Fruit fly (Drosophila melanogaster) ovary, adult (tissue): ENCODE results near the gene CG2493.
"Not testable (repeated sequence)": the region's sequence is repeated elsewhere in the genome, so short reads cannot be mapped to it uniquely, and the experiment has no call there.

ENCODE experiments used
- CG17801 ChIP-seq: fragments of 200-800 bp; optimal IDR thresholded peaks from 2 replicates; lab custom pipeline; 2019; ENCODE audit warnings: missing biosample characterization, mild to moderate bottlenecking, missing genetic modification characterization, moderate library complexity; ENCODE audit not compliant: partially characterized antibody

Gene CG2493

DNA sequence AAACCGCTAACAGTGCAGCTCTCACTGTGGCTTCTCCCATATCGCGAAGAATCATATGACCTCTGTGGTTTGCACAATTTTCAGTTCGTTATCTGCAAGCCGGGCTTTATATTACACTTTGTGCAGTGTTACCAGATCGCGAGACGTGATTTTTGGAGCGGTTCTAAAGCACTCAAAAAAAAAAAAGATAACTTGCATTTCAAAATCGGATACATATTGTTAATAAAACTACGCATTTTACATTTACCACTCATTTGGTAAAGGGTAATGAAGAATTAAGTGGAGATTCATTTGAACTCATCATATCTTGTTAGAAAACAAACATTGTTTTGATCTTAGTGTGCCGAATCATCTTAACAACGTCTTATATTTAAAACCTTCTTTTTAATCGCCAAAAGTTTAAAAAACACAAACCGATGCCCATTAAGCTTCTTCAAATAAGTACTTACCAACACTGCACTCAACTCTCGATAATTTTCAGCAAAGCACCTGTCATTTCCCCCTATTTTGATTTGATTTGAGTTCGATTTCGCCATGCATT, at the start of gene CG2493:
Gene CG2493, minus strand, starts transcription at position 129 of the 541 bp plus-strand sequence.
- no peak for TF ChIP-seq CG17801 (GFP tag; lab: Kevin White, UChicago)

- TF ChIP-seq CG17801 (GFP tag; lab: Kevin White, UChicago), result peak; percentile 28
Observed at dm6 chr2L:20494423-20495052, 31.3 kb upstream of the CG2493 start, which contains the start of gene CG34007. Gene CG34007, plus strand, starts transcription at chr2L:20495030.

DNA sequence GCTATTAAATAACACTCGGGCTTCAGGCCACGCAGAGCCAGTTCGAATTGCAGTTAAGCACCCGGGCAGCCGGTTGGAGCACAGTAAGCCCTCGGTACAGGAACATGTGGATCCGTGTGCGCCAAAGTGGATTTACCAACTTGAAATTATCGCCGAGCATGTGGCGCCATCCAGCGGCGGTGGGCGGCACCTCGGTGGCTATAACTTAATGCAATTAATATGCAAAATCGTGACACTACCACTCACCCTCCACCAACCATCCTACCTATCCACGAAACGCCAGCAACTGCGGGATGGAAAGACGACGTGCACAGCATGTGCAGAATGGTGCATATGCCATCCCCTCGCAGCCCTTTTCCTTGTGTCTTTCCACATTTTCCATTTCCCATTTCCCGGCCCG, 24.9 kb upstream of the CG2493 start:
- TF ChIP-seq CG17801 (GFP tag; lab: Kevin White, UChicago), result no peak

dm6 chr2L:20487723-20488122, 24.5 kb upstream of the CG2493 start:
- no peak for TF ChIP-seq CG17801 (GFP tag; lab: Kevin White, UChicago)

DNA sequence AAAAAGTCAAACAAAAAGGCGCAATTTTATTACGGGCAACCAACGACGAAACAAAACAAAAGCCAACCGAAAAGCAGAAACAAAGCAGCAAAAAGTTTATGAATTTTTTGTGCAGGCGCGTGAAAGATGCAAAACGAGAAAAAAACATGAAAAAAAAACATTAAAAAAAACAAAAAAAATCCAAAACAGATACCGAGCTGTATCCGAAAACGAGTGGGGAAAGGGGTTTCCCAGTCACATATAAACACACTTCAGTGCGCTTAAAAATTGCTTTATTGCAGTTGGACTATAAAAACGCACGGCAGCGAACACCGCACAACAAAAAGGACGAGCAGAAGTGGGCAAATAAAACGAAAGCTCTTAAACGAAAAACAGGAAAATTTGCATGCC, 23.5 kb upstream of the CG2493 start:
- TF ChIP-seq CG17801 (GFP tag; lab: Kevin White, UChicago), result no peak

DNA sequence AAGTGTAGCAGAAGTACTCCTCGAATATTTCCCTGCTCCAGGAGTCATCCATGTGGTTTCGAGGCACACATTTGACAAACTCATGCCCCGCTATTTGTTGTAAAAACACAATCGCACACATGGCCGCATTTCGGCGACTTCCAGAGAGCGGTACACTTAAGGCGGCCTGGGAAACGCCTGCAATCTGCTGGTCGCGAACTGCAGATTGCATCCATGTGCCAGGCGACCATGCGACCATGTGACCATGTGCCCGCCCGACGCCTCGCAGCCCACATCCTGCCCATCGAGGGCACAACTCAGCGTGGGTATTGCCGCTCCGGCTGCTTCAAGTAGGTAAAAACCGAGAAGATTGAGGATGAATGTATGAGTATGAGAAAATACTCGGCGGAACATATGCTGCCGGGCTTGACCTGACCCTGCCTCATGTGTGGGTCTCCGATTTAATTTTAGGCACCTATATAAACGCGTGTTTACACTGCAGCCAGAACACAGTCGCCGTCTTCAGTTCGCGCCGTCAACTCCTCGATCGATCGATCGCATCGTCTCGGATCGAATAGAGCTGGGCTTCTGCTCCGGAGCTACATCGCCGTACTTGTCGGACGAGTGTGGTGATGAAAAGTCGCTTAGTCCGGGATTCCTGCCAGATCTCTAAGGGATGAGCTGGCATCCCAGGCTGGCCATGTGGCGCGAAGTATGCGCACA, 23.0 kb upstream of the CG2493 start:
- TF ChIP-seq CG17801 (GFP tag; lab: Kevin White, UChicago), result no peak

DNA sequence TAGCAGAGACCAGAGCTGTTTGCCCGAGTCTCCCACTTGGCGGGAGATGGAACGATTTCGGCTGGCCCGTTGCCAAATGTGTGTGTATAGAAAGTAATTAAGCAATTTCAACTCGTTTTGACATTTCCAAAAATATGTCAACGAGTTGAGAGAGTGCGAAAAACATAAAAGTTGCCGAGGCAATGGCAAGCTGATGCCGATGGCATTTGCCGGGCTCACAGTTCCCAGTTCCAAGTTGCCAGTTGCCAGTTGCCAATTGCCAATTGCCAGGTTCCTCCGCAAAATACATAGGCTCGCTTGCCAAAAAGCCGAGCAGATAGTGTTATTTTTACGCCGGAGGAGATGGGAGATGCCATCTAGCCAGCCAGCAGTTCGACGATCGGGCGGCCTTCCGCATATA, 20.4 kb upstream of the CG2493 start:
- TF ChIP-seq CG17801 (GFP tag; lab: Kevin White, UChicago), result no peak

DNA sequence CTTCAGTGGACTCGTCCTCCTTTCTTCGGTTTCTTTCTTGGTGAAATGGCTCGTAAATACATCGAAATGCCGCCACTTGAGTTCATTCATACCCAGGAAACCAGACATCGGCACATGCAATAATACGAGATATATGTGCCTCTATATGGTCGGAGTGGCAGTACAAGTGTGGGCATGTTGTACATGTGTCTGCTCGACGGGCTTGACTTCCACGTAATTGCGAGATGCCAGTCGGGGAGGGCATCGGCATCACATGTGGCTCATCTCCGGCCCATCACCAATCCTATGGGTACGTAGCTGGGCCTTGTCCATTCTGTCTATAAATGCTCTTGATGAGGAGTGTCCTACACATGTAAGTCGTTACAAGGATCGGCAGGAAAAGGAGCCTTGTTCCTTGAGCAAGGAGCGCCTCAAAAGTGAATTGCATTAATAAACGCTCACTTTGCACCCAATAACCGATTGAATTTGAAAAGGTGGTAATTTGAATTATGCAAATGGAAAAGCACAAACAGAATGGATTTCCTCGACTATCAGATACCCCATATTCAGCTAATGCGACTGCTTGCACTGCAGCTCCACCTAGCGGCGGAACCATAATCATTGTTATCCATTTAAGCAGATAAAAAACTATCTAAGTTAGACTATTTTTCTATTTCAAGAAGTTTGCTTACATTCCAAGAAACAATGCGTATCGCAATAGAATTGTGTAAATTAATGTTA, 18.1 kb upstream of the CG2493 start:
- TF ChIP-seq CG17801 (GFP tag; lab: Kevin White, UChicago), result no peak

DNA sequence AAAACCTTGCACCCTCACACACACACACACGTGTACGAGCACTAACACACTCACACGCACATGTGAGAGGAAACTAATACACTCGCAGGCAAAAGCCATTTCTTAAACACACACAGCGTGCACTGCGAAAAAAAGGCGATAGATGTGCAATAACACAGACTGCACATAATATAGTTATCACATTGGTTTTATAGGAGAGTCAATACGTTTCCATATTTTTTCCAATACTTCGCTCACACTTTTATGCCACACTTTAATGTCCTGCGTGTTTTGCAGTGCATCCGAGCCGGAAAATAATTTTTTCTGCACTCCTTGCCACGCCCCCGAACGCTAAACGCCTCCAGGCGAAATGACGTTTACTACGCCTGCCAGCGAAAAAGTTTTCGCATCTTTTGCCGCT, 16.4 kb upstream of the CG2493 start:
- no peak for TF ChIP-seq CG17801 (GFP tag; lab: Kevin White, UChicago)

- no peak for TF ChIP-seq CG17801 (GFP tag; lab: Kevin White, UChicago)
Observed at dm6 chr2L:20478549-20479238, 15.4 kb upstream of the CG2493 start.

DNA sequence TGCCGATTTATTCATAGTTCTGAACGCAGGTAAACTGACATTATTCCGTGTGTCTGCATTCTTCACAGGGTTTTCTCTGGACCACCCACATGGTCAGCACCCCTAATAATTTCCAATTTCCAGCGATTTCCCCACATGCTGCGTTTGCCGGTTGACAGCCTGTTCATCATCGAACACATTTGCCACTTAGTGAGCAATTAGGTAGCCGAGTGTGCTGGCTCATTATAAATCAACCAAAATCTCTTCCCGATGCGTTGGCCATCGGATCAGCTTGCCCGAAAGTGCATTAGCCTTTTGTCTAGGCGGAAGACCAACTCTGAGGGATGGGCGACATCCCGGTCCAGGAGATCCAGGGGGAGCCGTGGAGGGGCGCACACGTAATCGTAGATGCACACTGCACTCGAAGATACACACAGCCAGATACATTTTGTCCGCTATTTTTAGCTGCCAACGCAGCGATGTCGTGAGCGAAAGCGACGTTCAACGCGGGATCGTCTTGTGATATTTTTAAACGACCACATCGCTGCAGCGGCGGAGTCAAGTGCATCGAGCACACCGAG, 13.6 kb upstream of the CG2493 start:
- TF ChIP-seq CG17801 (GFP tag; lab: Kevin White, UChicago), result no peak

- no peak for TF ChIP-seq CG17801 (GFP tag; lab: Kevin White, UChicago)
Observed at dm6 chr2L:20473285-20473684, 10.0 kb upstream of the CG2493 start, which contains the start of gene CG43233. Gene CG43233, minus strand, starts transcription at chr2L:20473385.

dm6 chr2L:20464385-20464784, 1.1 kb upstream of the CG2493 start:
- TF ChIP-seq CG17801 (GFP tag; lab: Kevin White, UChicago), result no peak

DNA sequence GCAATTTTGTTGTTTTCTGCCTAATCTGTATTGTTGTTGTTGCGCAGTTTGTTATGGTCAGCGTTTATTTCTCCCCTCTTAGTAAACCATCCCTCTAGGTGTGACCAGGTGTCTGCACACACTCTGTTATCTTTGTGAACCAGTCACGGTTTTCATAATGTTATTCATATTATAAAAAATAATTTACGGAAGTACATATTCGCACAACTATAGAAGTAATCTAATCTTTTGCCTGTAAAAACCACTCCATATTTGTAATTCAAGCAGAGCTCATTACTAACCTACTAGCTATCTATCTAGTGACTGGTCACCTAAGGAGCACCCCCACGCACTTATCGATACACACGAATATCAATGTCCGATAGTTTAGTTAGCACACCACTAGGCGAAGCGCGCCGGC, 4.3 kb downstream of the CG2493 start, which contains the start of the genes CG18858 and Cdc23:
Gene CG18858, minus strand, starts transcription at position 101 of the 400 bp plus-strand sequence.
Gene Cdc23, plus strand, starts transcription at position 368 of the 400 bp plus-strand sequence.
- not testable (repeated sequence) for TF ChIP-seq CG17801 (GFP tag; lab: Kevin White, UChicago)
